Fruit fly (Drosophila melanogaster): ENCODE results near the gene jagn.

DNA sequence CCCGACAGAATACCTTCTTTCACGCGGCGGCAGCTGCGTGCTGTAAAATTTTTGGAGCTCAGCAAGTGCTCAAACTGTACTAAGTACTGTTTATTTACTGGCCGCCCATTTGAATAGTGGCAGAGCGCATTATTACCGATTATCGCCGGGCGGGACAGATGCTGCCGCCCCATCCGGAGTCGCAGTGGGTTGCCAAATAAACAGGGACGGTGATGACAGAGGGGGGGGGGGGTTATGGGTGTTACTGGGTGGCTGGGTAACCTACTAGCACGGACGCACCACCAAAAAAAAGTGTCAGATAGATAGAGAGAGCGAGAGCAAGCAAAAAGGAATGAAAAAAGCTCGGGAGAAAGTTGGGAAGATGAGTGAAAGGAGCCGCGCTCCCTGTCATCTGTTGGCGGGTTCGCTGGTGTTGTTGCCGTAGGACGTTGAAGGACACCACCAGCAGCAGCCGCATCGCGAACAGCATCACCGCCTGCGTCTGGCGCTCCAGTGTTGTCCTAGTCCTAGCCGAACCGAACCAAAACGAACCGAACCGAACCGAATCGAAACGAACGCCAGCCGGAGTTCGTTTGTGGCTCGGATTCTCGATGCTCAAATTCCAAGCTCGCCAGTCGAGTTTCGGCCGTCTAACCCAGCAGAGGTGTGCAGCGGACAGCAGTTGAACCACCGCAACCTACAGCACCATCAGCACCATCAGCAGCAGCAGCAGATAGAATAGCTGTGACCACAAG, 22.8 kb downstream of the jagn start, which contains the start of gene CG11000:
- no peak for TF ChIP-seq toe (GFP tag; optimal IDR thresholded peaks at IDR 0.05)
- peak; percentile 6 for TF ChIP-seq cic (GFP tag; optimal IDR thresholded peaks at IDR 0.05)
- TF ChIP-seq cnc (optimal IDR thresholded peaks at IDR 0.05): no peak
- no peak for TF ChIP-seq CG7101 (tag; optimal IDR thresholded peaks at IDR 0.05)
- no peak for TF ChIP-seq kay (GFP tag; ENCODE audit: borderline replicate concordance)
- no peak for TF ChIP-seq CG33017 (tag; optimal IDR thresholded peaks at IDR 0.05)

Data from whole organism, adult.